Worm (Caenorhabditis elegans): ENCODE data around the gene kgb-2.

kgb-2 gene

DNA sequence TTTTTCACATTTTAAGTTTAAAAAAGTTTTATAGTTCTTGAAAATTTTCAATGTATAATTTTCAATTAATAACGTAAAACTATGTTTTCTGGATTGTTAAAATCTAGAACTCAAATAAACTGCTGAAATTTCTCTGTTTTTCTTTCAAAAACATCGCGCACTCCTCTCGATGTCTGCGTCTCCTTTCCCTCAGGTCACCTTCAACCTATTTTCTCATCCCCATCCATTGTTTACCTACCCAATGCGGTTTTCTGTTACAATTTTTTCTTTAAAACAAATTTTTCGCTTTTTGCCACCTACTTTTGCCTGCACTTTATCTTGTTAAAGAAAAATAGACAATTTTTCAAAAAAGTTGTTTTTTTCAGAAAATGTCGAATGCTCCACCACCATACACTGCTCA lies 26.7 kb downstream of the kgb-2 start, which contains the start of gene ZC416.2:
Gene ZC416.2, plus strand, starts transcription at position 366 of the 400 bp plus-strand sequence.
- TF ChIP-seq nhr-12 (tag; optimal IDR thresholded peaks at IDR 0.05) (no peak), nhr-77 (tag; optimal IDR thresholded peaks at IDR 0.05) (no peak), hmg-11 (tag; optimal IDR thresholded peaks at IDR 0.05) (peak; percentile 39), pha-4 (tag; optimal IDR thresholded peaks at IDR 0.05) (peak; percentile 89), nfya-1 (tag; optimal IDR thresholded peaks at IDR 0.05; ENCODE audit: insufficient read depth) (peak; percentile 4)

DNA sequence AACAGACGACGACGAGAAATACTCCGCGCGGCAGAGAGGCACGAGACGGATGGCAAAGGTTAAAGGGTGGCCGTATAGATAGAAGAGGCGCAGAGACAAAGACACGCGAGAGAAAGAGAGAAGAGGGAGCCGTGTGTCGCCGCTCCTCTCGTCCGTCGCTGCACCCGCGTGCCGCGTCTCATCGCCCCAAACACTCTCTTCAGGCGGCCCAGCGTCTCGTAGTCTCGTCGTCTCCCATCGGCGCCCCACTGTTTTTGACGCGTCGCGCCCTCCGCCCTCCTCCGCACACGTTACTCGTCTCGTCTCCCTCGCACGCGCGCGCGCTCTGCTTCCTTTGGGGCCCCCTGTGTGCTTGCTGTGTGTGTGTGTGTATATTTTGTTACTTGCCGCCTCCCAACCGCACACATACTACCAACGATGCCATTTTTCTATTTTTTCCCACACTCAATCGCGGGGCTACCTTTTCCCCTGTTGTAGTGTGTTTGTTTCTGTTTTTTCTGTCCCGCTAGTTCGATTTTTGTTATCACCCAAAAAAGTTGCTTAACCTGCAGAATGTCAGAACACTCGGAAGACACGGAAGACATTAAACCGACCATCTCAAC lies 30.0 kb downstream of the kgb-2 start, which contains the start of gene madf-9:
Gene madf-9, plus strand, starts transcription at position 552 of the 602 bp plus-strand sequence.
- no peak for TF ChIP-seq nhr-77 (tag; optimal IDR thresholded peaks at IDR 0.05)
- TF ChIP-seq tbx-2 (tag; optimal IDR thresholded peaks at IDR 0.05) = peak; percentile 58
- TF ChIP-seq ceh-28 (tag; optimal IDR thresholded peaks at IDR 0.05) = no peak
- TF ChIP-seq zag-1 (tag; optimal IDR thresholded peaks at IDR 0.05) = no peak
- peak; percentile 2 for TF ChIP-seq R02D3.7 (tag; optimal IDR thresholded peaks at IDR 0.05)
- no peak for TF ChIP-seq nhr-237 (tag; optimal IDR thresholded peaks at IDR 0.05)
- no peak for TF ChIP-seq ceh-16 (tag; optimal IDR thresholded peaks at IDR 0.05)
- peak; percentile 68 for TF ChIP-seq snpc-4 (tag; optimal IDR thresholded peaks at IDR 0.05)
- TF ChIP-seq hmg-11 (tag; optimal IDR thresholded peaks at IDR 0.05) = peak; percentile 99
- peak; percentile 65 for TF ChIP-seq mdl-1 (tag; optimal IDR thresholded peaks at IDR 0.05)
- no peak for TF ChIP-seq ZK546.5 (tag; optimal IDR thresholded peaks at IDR 0.05)
- TF ChIP-seq fos-1 (tag; optimal IDR thresholded peaks at IDR 0.05) = no peak
- TF ChIP-seq unc-39 (tag; optimal IDR thresholded peaks at IDR 0.05) = no peak
- TF ChIP-seq lsy-12 (tag; optimal IDR thresholded peaks at IDR 0.05) = peak; percentile 66
- TF ChIP-seq lin-15B (tag; optimal IDR thresholded peaks at IDR 0.05) = peak; percentile 16
- TF ChIP-seq daf-12 (tag; optimal IDR thresholded peaks at IDR 0.05) = no peak
- no peak for TF ChIP-seq eor-1 (tag; optimal IDR thresholded peaks at IDR 0.05)
- no peak for TF ChIP-seq nhr-76 (tag; optimal IDR thresholded peaks at IDR 0.05)
- peak; percentile 79 for TF ChIP-seq nfya-1 (tag; optimal IDR thresholded peaks at IDR 0.05; ENCODE audit: insufficient read depth)
- peak; percentile 49 for TF ChIP-seq pha-4 (tag; optimal IDR thresholded peaks at IDR 0.05)
- TF ChIP-seq unc-62 (GFP tag; optimal IDR thresholded peaks at IDR 0.05) = no peak
- no peak for TF ChIP-seq elt-1 (tag; optimal IDR thresholded peaks at IDR 0.05)
- no peak for TF ChIP-seq nhr-11 (tag; optimal IDR thresholded peaks at IDR 0.05)
- no peak for TF ChIP-seq egl-27 (tag; optimal IDR thresholded peaks at IDR 0.05)
- peak; percentile 43 for TF ChIP-seq elt-2 (tag; optimal IDR thresholded peaks at IDR 0.05)
- no peak for TF ChIP-seq ceh-82 (tag; optimal IDR thresholded peaks at IDR 0.05)
- TF ChIP-seq fkh-10 (GFP tag; optimal IDR thresholded peaks at IDR 0.05) = no peak
- no peak for TF ChIP-seq skn-1 (tag; optimal IDR thresholded peaks at IDR 0.05)
- peak; percentile 56 for TF ChIP-seq jun-1 (tag; optimal IDR thresholded peaks at IDR 0.05)
- TF ChIP-seq aly-2 (tag; optimal IDR thresholded peaks at IDR 0.05) = no peak
- TF ChIP-seq egl-5 (tag; optimal IDR thresholded peaks at IDR 0.05) = no peak
- TF ChIP-seq ztf-11 (tag; optimal IDR thresholded peaks at IDR 0.05) = no peak
- TF ChIP-seq ztf-4 (tag; optimal IDR thresholded peaks at IDR 0.05) = no peak
- TF ChIP-seq nhr-23 (tag; optimal IDR thresholded peaks at IDR 0.05) = peak; percentile 28
- peak; percentile 64 for TF ChIP-seq lin-39 (tag; optimal IDR thresholded peaks at IDR 0.05)
- peak; percentile 73 for TF ChIP-seq nhr-43 (tag; optimal IDR thresholded peaks at IDR 0.05; ENCODE audit: poor library complexity, severe bottlenecking)
- no peak for TF ChIP-seq sea-2 (GFP tag; optimal IDR thresholded peaks at IDR 0.05)
- no peak for TF ChIP-seq elt-3 (tag; optimal IDR thresholded peaks at IDR 0.05)
- no peak for TF ChIP-seq nhr-67 (tag; optimal IDR thresholded peaks at IDR 0.05)
- no peak for TF ChIP-seq pqm-1 (tag; optimal IDR thresholded peaks at IDR 0.05)
- no peak for TF ChIP-seq fkh-2 (tag; optimal IDR thresholded peaks at IDR 0.05)
- TF ChIP-seq ama-1 (optimal IDR thresholded peaks at IDR 0.05) = no peak
- no peak for TF ChIP-seq nhr-12 (tag; optimal IDR thresholded peaks at IDR 0.05)
- TF ChIP-seq nhr-25 (tag; optimal IDR thresholded peaks at IDR 0.05) = peak; percentile 35
- TF ChIP-seq mml-1 (tag; optimal IDR thresholded peaks at IDR 0.05) = no peak
- no peak for TF ChIP-seq ceh-9 (tag; optimal IDR thresholded peaks at IDR 0.05)
